Worm (Caenorhabditis elegans): ENCODE data around the gene ZK228.4.

The ZK228.4 gene

DNA sequence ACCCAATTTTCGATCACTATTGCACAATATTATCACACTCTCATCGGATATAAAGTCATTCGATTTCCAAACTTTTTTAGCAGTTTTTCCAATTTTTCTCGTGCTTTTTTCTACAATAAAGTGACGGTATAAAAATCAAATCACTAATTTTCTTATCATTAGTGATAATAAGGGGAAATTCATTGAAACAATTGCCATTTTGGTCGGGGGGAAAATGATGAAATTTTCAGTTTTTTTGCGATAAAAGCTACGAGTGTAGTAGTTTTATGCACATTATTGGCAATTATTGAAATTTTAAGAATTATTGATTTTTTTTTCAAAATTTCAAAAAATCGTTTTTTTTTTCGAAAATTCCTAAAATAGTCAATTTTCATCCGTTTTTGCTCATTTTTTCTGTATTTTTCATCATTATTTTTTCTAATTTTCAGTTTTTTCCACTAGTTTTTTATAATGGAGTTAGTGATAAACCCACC lies at the start of gene ZK228.4:
Gene ZK228.4 (plus strand): TSS at position 423 of the 473 bp plus-strand sequence.
- TF ChIP-seq elt-2 (tag; optimal IDR thresholded peaks at IDR 0.05) (peak; percentile 2), syd-9 (tag; optimal IDR thresholded peaks at IDR 0.05) (no peak), ceh-30 (tag; optimal IDR thresholded peaks at IDR 0.05) (no peak), ztf-16 (tag; optimal IDR thresholded peaks at IDR 0.05) (no peak), ref-2 (tag; optimal IDR thresholded peaks at IDR 0.05) (no peak), sox-4 (tag; optimal IDR thresholded peaks at IDR 0.05) (no peak)

DNA sequence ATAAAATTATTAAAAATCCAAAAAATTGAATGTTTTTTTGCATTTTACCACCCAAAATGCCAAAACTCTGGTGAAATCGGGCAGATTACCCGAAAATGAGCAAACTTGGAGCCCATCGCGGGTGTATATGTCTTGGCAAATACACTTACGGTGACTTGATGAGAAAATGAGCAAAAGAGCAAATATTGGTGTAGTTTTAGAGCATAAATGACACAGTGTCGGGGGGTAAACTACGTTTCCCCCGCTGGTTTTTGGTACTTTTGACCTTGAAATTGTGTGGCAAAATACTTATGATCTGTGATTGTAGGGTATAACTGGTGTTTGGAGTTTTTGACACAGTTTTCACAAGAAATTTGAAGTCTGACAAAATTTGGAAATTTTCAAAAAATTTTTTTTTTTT lies 49.7 kb upstream of the ZK228.4 start, which contains the start of gene ZK262.2:
Gene ZK262.2 (minus strand): TSS at position 101 of the 400 bp plus-strand sequence.
- no peak for TF ChIP-seq fkh-6 (tag; optimal IDR thresholded peaks at IDR 0.05)
- TF ChIP-seq hlh-30 (tag; optimal IDR thresholded peaks at IDR 0.05; ENCODE audit: insufficient read depth) = no peak
- no peak for TF ChIP-seq ztf-16 (tag; optimal IDR thresholded peaks at IDR 0.05)
- no peak for TF ChIP-seq sdc-2 (tag; optimal IDR thresholded peaks at IDR 0.05)
- TF ChIP-seq lin-11 (tag; optimal IDR thresholded peaks at IDR 0.05) = no peak
- no peak for TF ChIP-seq pha-2 (tag; optimal IDR thresholded peaks at IDR 0.05)
- TF ChIP-seq ceh-24 (tag; optimal IDR thresholded peaks at IDR 0.05) = no peak
- no peak for TF ChIP-seq rnt-1 (tag; optimal IDR thresholded peaks at IDR 0.05)
- no peak for TF ChIP-seq tbx-7 (tag; optimal IDR thresholded peaks at IDR 0.05)
- no peak for TF ChIP-seq F13H6.1 (tag; optimal IDR thresholded peaks at IDR 0.05)
- TF ChIP-seq syd-9 (tag; optimal IDR thresholded peaks at IDR 0.05) = no peak
- no peak for TF ChIP-seq mec-3 (tag; optimal IDR thresholded peaks at IDR 0.05; ENCODE audit: borderline replicate concordance)
- no peak for TF ChIP-seq fax-1 (tag; optimal IDR thresholded peaks at IDR 0.05)
- TF ChIP-seq nfya-1 (tag; optimal IDR thresholded peaks at IDR 0.05) = no peak
- TF ChIP-seq C08G9.2 (tag; optimal IDR thresholded peaks at IDR 0.05) = no peak
- no peak for TF ChIP-seq hlh-6 (tag; optimal IDR thresholded peaks at IDR 0.05)

DNA sequence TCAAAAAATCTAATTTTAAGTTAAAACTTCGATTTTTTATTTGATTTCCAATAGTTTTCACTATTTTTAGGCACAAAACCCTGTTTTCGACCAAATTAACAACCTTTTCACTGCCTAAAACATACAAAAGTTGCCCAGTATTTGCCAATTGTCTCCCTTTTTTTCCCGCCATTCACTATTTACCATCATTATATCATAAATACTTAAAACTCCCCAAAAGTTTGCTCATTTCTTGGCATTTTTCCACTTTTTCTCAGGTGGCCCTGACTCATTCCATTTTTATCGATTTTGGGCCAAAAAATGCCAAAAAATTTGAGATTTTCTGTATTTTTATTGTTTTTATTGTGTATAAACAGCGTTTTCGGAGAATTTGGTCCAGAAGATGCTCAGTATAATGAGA lies 48.5 kb upstream of the ZK228.4 start, which contains the start of gene txt-8:
Gene txt-8 (plus strand): TSS at position 301 of the 400 bp plus-strand sequence.
- TF ChIP-seq ref-2 (tag; optimal IDR thresholded peaks at IDR 0.05) (no peak), eyg-1 (tag; optimal IDR thresholded peaks at IDR 0.05) (no peak)

DNA sequence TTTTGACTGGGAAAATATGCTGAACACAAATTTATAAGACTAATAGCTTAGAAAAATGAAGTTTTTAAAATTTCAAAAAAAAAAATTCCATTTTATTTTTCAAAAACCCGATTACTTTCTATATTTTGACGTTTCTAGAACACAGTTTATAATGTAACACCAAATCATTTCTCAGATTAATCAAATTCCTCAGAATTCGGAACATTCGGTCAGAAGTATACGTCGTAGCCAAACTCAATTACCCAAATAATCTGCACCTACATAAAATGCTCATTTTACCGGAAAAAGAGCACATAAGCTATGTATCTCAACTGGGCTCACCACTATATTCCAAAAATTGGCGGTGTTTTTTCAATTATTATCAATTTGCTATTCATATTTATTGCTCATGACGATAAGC lies 41.8 kb upstream of the ZK228.4 start, which contains the start of gene srj-26:
Gene srj-26 (plus strand): TSS at position 301 of the 400 bp plus-strand sequence.
- TF ChIP-seq pha-4 (tag; optimal IDR thresholded peaks at IDR 0.05) = no peak
- no peak for TF ChIP-seq ttx-3 (tag; optimal IDR thresholded peaks at IDR 0.05)

DNA sequence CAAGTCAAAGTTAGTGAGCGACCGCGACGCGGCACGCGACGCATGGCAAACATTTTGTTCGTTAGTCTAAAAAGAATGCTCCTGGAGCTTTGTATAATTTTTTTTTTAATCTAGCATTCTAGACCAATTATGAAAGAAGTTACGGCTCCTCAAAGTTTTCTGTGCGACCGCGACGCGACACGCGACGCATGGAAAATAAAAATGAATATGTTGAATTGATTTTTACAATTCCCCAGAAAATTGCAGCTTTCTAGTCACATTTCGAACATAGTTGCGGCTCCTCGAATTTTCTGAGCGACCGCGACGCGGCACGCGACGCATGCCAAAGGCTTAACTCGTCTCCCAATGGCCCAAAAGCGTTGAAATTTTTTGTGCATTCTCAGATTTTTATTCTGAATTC lies 38.1 kb upstream of the ZK228.4 start, which contains the start of gene ZK262.4:
Gene ZK262.4 (minus strand): TSS at position 101 of the 400 bp plus-strand sequence.
- TF ChIP-seq syd-9 (tag; optimal IDR thresholded peaks at IDR 0.05) = no peak
- TF ChIP-seq sox-2 (GFP tag; IDR thresholded peaks at IDR 0.05) = no peak
- TF ChIP-seq ceh-6 (GFP tag; optimal IDR thresholded peaks at IDR 0.05) = no peak
- no peak for TF ChIP-seq ceh-24 (tag; optimal IDR thresholded peaks at IDR 0.05)
- TF ChIP-seq elt-4 (tag; optimal IDR thresholded peaks at IDR 0.05) = no peak
- TF ChIP-seq pros-1 (tag; optimal IDR thresholded peaks at IDR 0.05) = no peak
- no peak for TF ChIP-seq ceh-9 (tag; optimal IDR thresholded peaks at IDR 0.05)
- TF ChIP-seq fax-1 (tag; optimal IDR thresholded peaks at IDR 0.05) = no peak
- no peak for TF ChIP-seq lin-11 (tag; optimal IDR thresholded peaks at IDR 0.05)
- no peak for TF ChIP-seq pha-4 (tag; optimal IDR thresholded peaks at IDR 0.05)
- TF ChIP-seq odd-2 (tag; optimal IDR thresholded peaks at IDR 0.05) = no peak
- no peak for TF ChIP-seq nhr-232 (tag; optimal IDR thresholded peaks at IDR 0.05)
- TF ChIP-seq eyg-1 (tag; optimal IDR thresholded peaks at IDR 0.05) = no peak
- no peak for TF ChIP-seq ahr-1 (tag; optimal IDR thresholded peaks at IDR 0.05)

DNA sequence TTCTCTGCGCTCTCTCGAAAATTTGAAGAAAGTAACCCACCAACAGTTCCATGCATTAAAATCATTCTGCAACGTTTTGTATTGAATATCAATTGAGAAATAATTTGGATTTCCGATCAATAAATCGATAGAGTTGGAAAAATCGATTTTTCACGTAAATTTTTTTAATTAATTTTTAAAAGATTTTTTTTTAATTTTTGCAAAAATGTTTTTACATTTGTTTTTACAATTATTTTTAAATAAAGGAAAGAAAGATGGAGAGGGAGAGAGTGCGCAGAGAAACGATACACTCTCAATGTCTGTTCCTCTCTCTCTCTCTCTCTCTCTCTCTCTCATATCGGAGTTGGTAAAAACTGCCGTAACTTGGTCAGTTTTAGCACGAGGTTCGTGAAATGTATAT lies 37.0 kb upstream of the ZK228.4 start, which contains the start of gene ZK262.19:
Gene ZK262.19 (minus strand): TSS at position 101 of the 400 bp plus-strand sequence.
- TF ChIP-seq fkh-10 (GFP tag; optimal IDR thresholded peaks at IDR 0.05) (no peak), madf-2 (tag; optimal IDR thresholded peaks at IDR 0.05) (no peak), F13H6.1 (tag; optimal IDR thresholded peaks at IDR 0.05) (no peak), ceh-22 (tag; optimal IDR thresholded peaks at IDR 0.05) (no peak), lim-6 (tag; optimal IDR thresholded peaks at IDR 0.05) (no peak), hlh-8 (tag; optimal IDR thresholded peaks at IDR 0.05) (no peak), hlh-13 (GFP tag; optimal IDR thresholded peaks at IDR 0.05) (no peak)
